Worm (Caenorhabditis elegans) whole organism, young adult: Measurements from ENCODE around the gene nhx-5.

Experiments
- F22D6.2 ChIP-seq: sonication (generic microtip); optimal IDR thresholded peaks from 2 replicates; lab custom pipeline; 2016; ENCODE audit warnings: mild to moderate bottlenecking, missing genetic modification characterization, missing compliant biosample characterization
- F52B5.7 ChIP-seq: sonication (generic microtip); optimal IDR thresholded peaks from 2 replicates; lab custom pipeline; 2016; ENCODE audit warnings: mild to moderate bottlenecking, missing genetic modification characterization, missing compliant biosample characterization
- Y67H2A.10 ChIP-seq: fragments of 200-800 bp; sonication (Bioruptor generic); conservative IDR thresholded peaks from 2 replicates; pipeline ENCODE4 v1.3.6; 2022; ENCODE audit warnings: missing genetic modification reagents, missing genetic modification characterization, missing compliant biosample characterization
- ama-1 ChIP-seq, 3 experiments: fragments of 150-350 bp in 1 of 3; sonication (generic microtip) in 2 of 3; optimal IDR thresholded peaks; 2 replicates each; lab custom pipeline; 2014 to 2018; ENCODE audit warnings: missing biosample characterization in 2 of 3, missing genetic modification characterization in 2 of 3, missing genetic modification reagents in 2 of 3
- ccch-3 ChIP-seq: fragments of 200-800 bp; sonication (Bioruptor generic); optimal IDR thresholded peaks from 2 replicates; lab custom pipeline; 2018; ENCODE audit warnings: mild to moderate bottlenecking, missing genetic modification characterization, missing compliant biosample characterization
- efl-1 ChIP-seq: fragments of 150-350 bp; optimal IDR thresholded peaks from 2 replicates; lab custom pipeline; 2014; ENCODE audit warnings: missing biosample characterization, missing genetic modification reagents, missing genetic modification characterization
- nhr-80 ChIP-seq: sonication (generic microtip); optimal IDR thresholded peaks from 2 replicates; lab custom pipeline; 2016; ENCODE audit warnings: missing genetic modification characterization, missing compliant biosample characterization
- somi-1 ChIP-seq: fragments of 200-800 bp; sonication (Bioruptor generic); optimal IDR thresholded peaks from 2 replicates; lab custom pipeline; 2018; ENCODE audit warnings: mild to moderate bottlenecking, missing genetic modification characterization, missing compliant biosample characterization
- unc-130 ChIP-seq: sonication (generic microtip); optimal IDR thresholded peaks from 2 replicates; lab custom pipeline; 2016; ENCODE audit warnings: missing genetic modification reagents, missing genetic modification characterization, missing compliant biosample characterization

- TF ChIP-seq Y67H2A.10 (no peak), ama-1 (optimal IDR thresholded peaks at IDR 0.05; lab: Kevin White, UChicago) (no peak), ama-1 (GFP tag; optimal IDR thresholded peaks at IDR 0.05; lab: Kevin White, UChicago) (no peak), F22D6.2 (tag; lab: Kevin White, UChicago) (no peak), ccch-3 (GFP tag; lab: Kevin White, UChicago) (no peak), efl-1 (no peak), F52B5.7 (tag; lab: Kevin White, UChicago) (no peak), unc-130 (GFP tag; lab: Kevin White, UChicago) (no peak), somi-1 (GFP tag; lab: Kevin White, UChicago) (no peak), nhr-80 (tag; lab: Kevin White, UChicago) (no peak)
Measured at ce11 chrX:10619554-10620199, 42.9 kb downstream of the nhx-5 start.
